Worm (Caenorhabditis elegans) whole organism, early embryonic: ENCODE data around the gene K09D9.1.

Experiments
- B0310.2 ChIP-seq: sonication (generic microtip); optimal IDR thresholded peaks from 2 replicates; lab custom pipeline; 2016; ENCODE audit warnings: mild to moderate bottlenecking, missing genetic modification characterization, missing compliant biosample characterization
- ama-1 ChIP-seq: fragments of 150-350 bp; optimal IDR thresholded peaks from 2 replicates; lab custom pipeline; 2014
- ceh-13 ChIP-seq: fragments of 200-800 bp; sonication (Bioruptor generic); optimal IDR thresholded peaks from 2 replicates; lab custom pipeline; 2018; ENCODE audit warnings: mild to moderate bottlenecking, missing genetic modification characterization, missing compliant biosample characterization
- ceh-36 ChIP-seq: sonication (generic microtip); optimal IDR thresholded peaks from 2 replicates; lab custom pipeline; 2016; ENCODE audit warnings: missing genetic modification characterization, inconsistent platforms, missing compliant biosample characterization
- flt-1 ChIP-seq: fragments of 200-800 bp; sonication (Bioruptor generic); IDR thresholded peaks from 2 replicates; pipeline ENCODE4 v1.3.6; 2022; ENCODE audit warnings: missing genetic modification characterization, missing compliant biosample characterization
- hmbx-1 ChIP-seq: sonication (generic microtip); optimal IDR thresholded peaks from 2 replicates; lab custom pipeline; 2016; ENCODE audit warnings: mild to moderate bottlenecking, missing genetic modification characterization, missing compliant biosample characterization
- hnd-1 ChIP-seq: sonication (generic microtip); optimal IDR thresholded peaks from 2 replicates; lab custom pipeline; 2016; ENCODE audit warnings: missing genetic modification characterization, missing compliant biosample characterization
- scrt-1 ChIP-seq: fragments of 200-800 bp; sonication (Bioruptor generic); IDR thresholded peaks from 2 replicates; pipeline ENCODE4 v1.3.6; 2022; ENCODE audit warnings: missing genetic modification characterization, missing compliant biosample characterization
- tra-4 ChIP-seq: sonication (generic microtip); optimal IDR thresholded peaks from 2 replicates; lab custom pipeline; 2017; ENCODE audit warnings: missing genetic modification characterization, missing compliant biosample characterization

ce11 chrV:3989070-3989469, 35.8 kb upstream of the K09D9.1 start, which contains the start of gene nlp-27:
- no peak for TF ChIP-seq hmbx-1 (tag; lab: Kevin White, UChicago)
- TF ChIP-seq ama-1 (lab: Kevin White, UChicago): no peak
- TF ChIP-seq scrt-1: no peak
- no peak for TF ChIP-seq flt-1 (GFP tag; lab: Robert Waterston, UW)
- TF ChIP-seq ceh-36 (tag; lab: Kevin White, UChicago): no peak
- no peak for TF ChIP-seq ceh-13 (GFP tag; lab: Kevin White, UChicago)
- TF ChIP-seq tra-4: no peak
- TF ChIP-seq B0310.2 (tag; lab: Kevin White, UChicago): no peak
- no peak for TF ChIP-seq hnd-1
